Fruit fly (Drosophila melanogaster): ENCODE data around the gene CG3706.
A peak's percentile ranks its signal among the peaks of the same experiment; 100 is the strongest.

The CG3706 gene

DNA sequence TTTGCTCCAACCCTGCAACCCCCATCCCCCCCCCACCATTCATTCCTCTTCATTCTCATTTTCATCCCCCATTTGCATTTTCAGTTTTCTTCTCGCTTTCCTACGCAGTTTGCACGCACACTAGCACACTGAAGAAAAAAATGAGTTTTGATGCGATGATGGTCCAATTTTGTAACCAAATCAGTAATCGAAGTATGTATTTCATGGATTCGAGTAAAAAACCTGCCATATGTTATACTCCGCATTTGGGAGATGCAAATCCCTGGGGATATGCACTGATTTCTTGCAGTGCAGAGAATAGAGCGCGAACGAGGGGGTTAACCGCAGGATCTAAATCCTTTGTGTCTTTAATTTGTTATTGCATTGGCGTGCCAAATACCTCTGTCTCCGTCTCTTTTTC is 23.6 kb upstream of the CG3706 start (continued):
- TF ChIP-seq btn (GFP tag; optimal IDR thresholded peaks at IDR 0.05) = peak; percentile 3
- TF ChIP-seq HmgD (GFP tag; optimal IDR thresholded peaks at IDR 0.05) = peak; percentile 17
- TF ChIP-seq gcm (GFP tag; optimal IDR thresholded peaks at IDR 0.05) = no peak
- peak; percentile 2 for TF ChIP-seq CG1529 (GFP tag; optimal IDR thresholded peaks at IDR 0.05)
- TF ChIP-seq phol (tag; optimal IDR thresholded peaks at IDR 0.05) = peak; percentile 62
- TF ChIP-seq CG12155 (GFP tag; optimal IDR thresholded peaks at IDR 0.05) = no peak
- TF ChIP-seq CG14667 (GFP tag; IDR thresholded peaks at IDR 0.05) = 0 out of 2 replicates have a peak, but pooled peaks have one; percentile 48
- TF ChIP-seq CG7786 (GFP tag; optimal IDR thresholded peaks at IDR 0.05) = peak; percentile 45
- no peak for TF ChIP-seq CG14860 (GFP tag; IDR thresholded peaks at IDR 0.05; ENCODE audit: partially characterized antibody)
- peak; percentile 51 for TF ChIP-seq CG4424 (GFP tag; optimal IDR thresholded peaks at IDR 0.05)
- no peak for TF ChIP-seq Hey (tag; optimal IDR thresholded peaks at IDR 0.05)
- peak; percentile 5 for TF ChIP-seq CG13123 (GFP tag; optimal IDR thresholded peaks at IDR 0.05)
- no peak for TF ChIP-seq NC2β (GFP tag; optimal IDR thresholded peaks at IDR 0.05)
- no peak for TF ChIP-seq Camta (GFP tag; optimal IDR thresholded peaks at IDR 0.05)
- no peak for TF ChIP-seq stwl (tag; optimal IDR thresholded peaks at IDR 0.05)
- peak; percentile 17 for TF ChIP-seq Sox100B (GFP tag; optimal IDR thresholded peaks at IDR 0.05)
- peak in 1 of 2 experiments; percentile 71 for TF ChIP-seq eve (GFP tag; optimal IDR thresholded peaks at IDR 0.05)
- no peak for TF ChIP-seq insv (GFP tag; optimal IDR thresholded peaks at IDR 0.05)
- TF ChIP-seq danr (GFP tag; IDR thresholded peaks at IDR 0.05) = 0 out of 2 replicates have a peak, but pooled peaks have one; percentile 31
- TF ChIP-seq CG7556 (GFP tag; optimal IDR thresholded peaks at IDR 0.05) = peak; percentile 52
- no peak for TF ChIP-seq p53 (GFP tag; optimal IDR thresholded peaks at IDR 0.05)
- TF ChIP-seq Nf-YA (GFP tag; IDR thresholded peaks at IDR 0.05) = no peak
- TF ChIP-seq Adf1 (GFP tag; IDR thresholded peaks at IDR 0.05) = no peak
- peak; percentile 75 for TF ChIP-seq Fer1 (GFP tag; optimal IDR thresholded peaks at IDR 0.05)
- TF ChIP-seq pan (optimal IDR thresholded peaks at IDR 0.05) = no peak
- peak in 1 of 2 experiments; percentile 59 for TF ChIP-seq pan (GFP tag; optimal IDR thresholded peaks at IDR 0.05 in 1 of 2, IDR thresholded peaks at IDR 0.05 in 1 of 2)
- no peak for TF ChIP-seq Ets97D (GFP tag; optimal IDR thresholded peaks at IDR 0.05)
- TF ChIP-seq ewg (GFP tag; optimal IDR thresholded peaks at IDR 0.05) = peak; percentile 37
- peak; percentile 45; the same call in 1 of the 3 replicates for TF ChIP-seq Dbx (GFP tag; IDR thresholded peaks at IDR 0.05)
- peak; percentile 75 for TF ChIP-seq CG12071 (GFP tag; optimal IDR thresholded peaks at IDR 0.05)
- peak; percentile 27; the same call in 1 of the 2 replicates for TF ChIP-seq peb (GFP tag; IDR thresholded peaks at IDR 0.05)
- peak; percentile 48 for TF ChIP-seq crc (GFP tag; optimal IDR thresholded peaks at IDR 0.05)
- no peak for TF ChIP-seq CG16779 (GFP tag; IDR thresholded peaks at IDR 0.05)
- TF ChIP-seq Sox102F (GFP tag; optimal IDR thresholded peaks at IDR 0.05) = peak; percentile 70
- no peak for TF ChIP-seq CG15479 (GFP tag; optimal IDR thresholded peaks at IDR 0.05)
- no peak for TF ChIP-seq Stat92E (GFP tag; optimal IDR thresholded peaks at IDR 0.05)
- no peak for TF ChIP-seq D (optimal IDR thresholded peaks at IDR 0.05)
- peak; percentile 43 for TF ChIP-seq D (GFP tag; optimal IDR thresholded peaks at IDR 0.05)
- TF ChIP-seq E2f1 (GFP tag; IDR thresholded peaks at IDR 0.05) = peak; percentile 44
- TF ChIP-seq nau (GFP tag; optimal IDR thresholded peaks at IDR 0.05) = peak; percentile 18
- TF ChIP-seq CG12299 (tag; optimal IDR thresholded peaks at IDR 0.05) = peak; percentile 8
- TF ChIP-seq knrl (GFP tag; IDR thresholded peaks at IDR 0.05; ENCODE audit: partially characterized antibody) = no peak
- TF ChIP-seq CG2199 (GFP tag; IDR thresholded peaks at IDR 0.05) = no peak
- TF ChIP-seq E2f2 (GFP tag; IDR thresholded peaks at IDR 0.05) = 0 out of 2 replicates have a peak, but pooled peaks have one; percentile 13
- peak; percentile 61 for TF ChIP-seq fd96Cb (tag; optimal IDR thresholded peaks at IDR 0.05)
- TF ChIP-seq CG4282 (GFP tag; optimal IDR thresholded peaks at IDR 0.05) = no peak
- TF ChIP-seq sima (GFP tag; optimal IDR thresholded peaks at IDR 0.05) = no peak

Data from whole organism, embryonic.